Fruit fly (Drosophila melanogaster) whole organism, embryonic: Measurements from ENCODE around the gene CG15537.

Experiments
- B-H1 ChIP-seq: fragments of 200-800 bp; sonication (Bioruptor generic); IDR thresholded peaks from 3 replicates; pipeline ENCODE4 v1.3.6; 2022; ENCODE audit warnings: missing biosample characterization, missing genetic modification characterization
- Blimp-1 ChIP-seq: fragments of 200-800 bp; sonication (Bioruptor generic); optimal IDR thresholded peaks from 3 replicates; lab custom pipeline; 2018; ENCODE audit warnings: missing biosample characterization, missing genetic modification characterization, mild to moderate bottlenecking, moderate library complexity, missing genetic modification reagents
- CG10431 ChIP-seq: fragments of 200-800 bp; sonication (Bioruptor generic); optimal IDR thresholded peaks from 3 replicates; lab custom pipeline; 2018; ENCODE audit warnings: missing biosample characterization, mild to moderate bottlenecking, missing genetic modification characterization
- CG10462 ChIP-seq: fragments of 200-800 bp; sonication (Bioruptor generic); optimal IDR thresholded peaks from 2 replicates; lab custom pipeline; 2016; ENCODE audit warnings: missing biosample characterization, missing genetic modification characterization
- CG11398 ChIP-seq: fragments of 200-800 bp; sonication (Bioruptor generic); optimal IDR thresholded peaks from 2 replicates; lab custom pipeline; 2016; ENCODE audit warnings: missing biosample characterization, missing genetic modification characterization
- CG11695 ChIP-seq: fragments of 200-800 bp; sonication (Bioruptor generic); IDR thresholded peaks from 3 replicates; pipeline ENCODE4 v1.3.6; 2022; ENCODE audit warnings: missing biosample characterization, missing genetic modification characterization
- CG11696 ChIP-seq: fragments of 200-800 bp; sonication (Bioruptor generic); IDR thresholded peaks from 2 replicates; pipeline ENCODE4 v1.3.6; 2022; ENCODE audit warnings: missing biosample characterization, missing genetic modification characterization
- CG12659 ChIP-seq: fragments of 200-800 bp; sonication (Bioruptor generic); optimal IDR thresholded peaks from 3 replicates; lab custom pipeline; 2017; ENCODE audit warnings: mild to moderate bottlenecking, missing biosample characterization, missing genetic modification reagents, missing genetic modification characterization
- CG12769 ChIP-seq: fragments of 200-800 bp; sonication (Bioruptor generic); optimal IDR thresholded peaks from 2 replicates; lab custom pipeline; 2019; ENCODE audit warnings: missing biosample characterization, mild to moderate bottlenecking, missing genetic modification characterization, moderate library complexity
- CG14965 ChIP-seq: fragments of 200-800 bp; sonication (Bioruptor generic); optimal IDR thresholded peaks from 2 replicates; lab custom pipeline; 2016; ENCODE audit warnings: missing biosample characterization, missing genetic modification characterization, borderline replicate concordance
- CG17328 ChIP-seq: fragments of 200-800 bp; sonication (Bioruptor generic); IDR thresholded peaks from 2 replicates; pipeline ENCODE4 v1.3.6; 2022; ENCODE audit warnings: missing biosample characterization, missing genetic modification characterization
- CG18476 ChIP-seq: fragments of 200-800 bp; sonication (Bioruptor generic); optimal IDR thresholded peaks from 2 replicates; lab custom pipeline; 2016; ENCODE audit warnings: missing biosample characterization, mild to moderate bottlenecking, missing genetic modification characterization
- CG31224 ChIP-seq: fragments of 200-800 bp; sonication (Bioruptor generic); IDR thresholded peaks from 2 replicates; pipeline ENCODE4 v1.3.6; 2022; ENCODE audit warnings: missing biosample characterization, missing genetic modification characterization
- CG31441 ChIP-seq: fragments of 200-800 bp; sonication (Bioruptor generic); IDR thresholded peaks from 2 replicates; pipeline ENCODE4 v1.3.6; 2022; ENCODE audit warnings: missing biosample characterization, missing genetic modification characterization
- CG32532 ChIP-seq: fragments of 200-800 bp; sonication (Bioruptor generic); IDR thresholded peaks from 2 replicates; pipeline ENCODE4 v1.3.6; 2022; ENCODE audit warnings: missing biosample characterization, missing genetic modification characterization
- CG3726 ChIP-seq: fragments of 200-800 bp; sonication (Bioruptor generic); IDR thresholded peaks from 3 replicates; pipeline ENCODE4, ENCODE4 v1.3.6; 2022; ENCODE audit warnings: missing biosample characterization, missing genetic modification characterization
- CG4328 ChIP-seq: fragments of 200-800 bp; sonication (Bioruptor generic); optimal IDR thresholded peaks from 3 replicates; lab custom pipeline; 2017; ENCODE audit warnings: missing biosample characterization, missing genetic modification reagents, missing genetic modification characterization
- CG4707 ChIP-seq: fragments of 200-800 bp; sonication (Bioruptor generic); optimal IDR thresholded peaks from 2 replicates; lab custom pipeline; 2018; ENCODE audit warnings: missing biosample characterization, mild to moderate bottlenecking, missing genetic modification characterization, moderate library complexity
- CG6683 ChIP-seq: fragments of 200-800 bp; sonication (Bioruptor generic); optimal IDR thresholded peaks from 2 replicates; lab custom pipeline; 2017; ENCODE audit warnings: missing biosample characterization, mild to moderate bottlenecking, missing genetic modification characterization, missing genetic modification reagents
- CG8089 ChIP-seq: fragments of 200-800 bp; sonication (Bioruptor generic); optimal IDR thresholded peaks from 3 replicates; lab custom pipeline; 2016; ENCODE audit warnings: missing biosample characterization, missing genetic modification characterization
- CG8944 ChIP-seq: fragments of 200-800 bp; sonication (Bioruptor generic); optimal IDR thresholded peaks from 3 replicates; lab custom pipeline; 2016; ENCODE audit warnings: missing biosample characterization, missing genetic modification characterization
- CHES-1-like ChIP-seq: fragments of 200-800 bp; sonication (Bioruptor generic); optimal IDR thresholded peaks from 2 replicates; lab custom pipeline; 2016; ENCODE audit warnings: missing biosample characterization, missing genetic modification characterization
- CoRest ChIP-seq: fragments of 200-800 bp; sonication (Bioruptor generic); optimal IDR thresholded peaks from 3 replicates; lab custom pipeline; 2018; ENCODE audit warnings: missing biosample characterization, mild to moderate bottlenecking, missing genetic modification characterization, moderate library complexity
- Dip3 ChIP-seq: fragments of 200-800 bp; sonication (Bioruptor generic); optimal IDR thresholded peaks from 3 replicates; lab custom pipeline; 2016; ENCODE audit warnings: missing biosample characterization, missing genetic modification characterization
- Dref ChIP-seq: fragments of 200-800 bp; sonication (Bioruptor generic); IDR thresholded peaks from 2 replicates; pipeline ENCODE4 v1.3.6; 2022; ENCODE audit warnings: missing biosample characterization, missing genetic modification characterization
- E2f1 ChIP-seq: fragments of 200-800 bp; sonication (Bioruptor generic); IDR thresholded peaks from 2 replicates; pipeline ENCODE4 v1.3.6; 2022; ENCODE audit warnings: missing biosample characterization, missing genetic modification characterization
- Fer3 ChIP-seq: fragments of 200-800 bp; sonication (Bioruptor generic); optimal IDR thresholded peaks from 2 replicates; lab custom pipeline; 2018; ENCODE audit warnings: missing biosample characterization, mild to moderate bottlenecking, missing genetic modification characterization, moderate library complexity
- HHEX ChIP-seq: fragments of 200-800 bp; sonication (Bioruptor generic); optimal IDR thresholded peaks from 3 replicates; lab custom pipeline; 2017; ENCODE audit warnings: missing biosample characterization, mild to moderate bottlenecking, missing genetic modification characterization, missing genetic modification reagents
- HLH3B ChIP-seq: fragments of 200-800 bp; sonication (Bioruptor generic); IDR thresholded peaks from 2 replicates; pipeline ENCODE4 v1.3.6; 2022; ENCODE audit warnings: missing biosample characterization, missing genetic modification characterization
- Hr51 ChIP-seq, 2 experiments: fragments of 200-800 bp; sonication (Bioruptor generic); optimal IDR thresholded peaks; 2 replicates in 1 of 2; 3 replicates in 1 of 2; lab custom pipeline; 2016 to 2018; ENCODE audit warnings: missing biosample characterization in 2 of 2, missing genetic modification characterization in 2 of 2, mild to moderate bottlenecking in 1 of 2, moderate library complexity in 1 of 2
- Optix ChIP-seq: fragments of 200-800 bp; sonication (Bioruptor generic); IDR thresholded peaks from 3 replicates; pipeline ENCODE4 v1.3.6; 2022; ENCODE audit warnings: missing biosample characterization, missing genetic modification characterization
- Tbp ChIP-seq: fragments of >200 bp; optimal IDR thresholded peaks from 2 replicates; lab custom pipeline; 2018; ENCODE audit warnings: missing biosample characterization, missing genetic modification characterization
- Xrp1 ChIP-seq: fragments of 200-800 bp; sonication (Bioruptor generic); IDR thresholded peaks from 2 replicates; pipeline ENCODE4 v1.3.6; 2022; ENCODE audit warnings: missing biosample characterization, missing genetic modification characterization
- amos ChIP-seq: fragments of 200-800 bp; sonication (Bioruptor generic); IDR thresholded peaks from 2 replicates; pipeline ENCODE4 v1.3.6; 2022; ENCODE audit warnings: missing biosample characterization, missing genetic modification characterization; ENCODE audit not compliant: partially characterized antibody
- ase ChIP-seq: fragments of 200-800 bp; sonication (Bioruptor generic); IDR thresholded peaks from 3 replicates; pipeline ENCODE4 v1.3.6; 2022; ENCODE audit warnings: missing biosample characterization, missing genetic modification characterization
- chif ChIP-seq, 2 experiments: fragments of 200-800 bp; sonication (Bioruptor generic); optimal IDR thresholded peaks; 3 replicates each; lab custom pipeline; 2016; ENCODE audit warnings: missing biosample characterization in 2 of 2, missing genetic modification characterization in 2 of 2
- crol ChIP-seq: fragments of 200-800 bp; sonication (Bioruptor generic); IDR thresholded peaks from 2 replicates; pipeline ENCODE4 v1.3.6; 2022; ENCODE audit warnings: missing biosample characterization, missing genetic modification characterization
- eve ChIP-seq, 2 experiments: fragments of >200 bp; optimal IDR thresholded peaks; 2 replicates each; lab custom pipeline; 2017; ENCODE audit warnings: missing biosample characterization in 2 of 2, missing genetic modification characterization in 2 of 2
- gcm ChIP-seq: fragments of 200-800 bp; sonication (Bioruptor generic); optimal IDR thresholded peaks from 2 replicates; lab custom pipeline; 2019; ENCODE audit warnings: missing biosample characterization, mild to moderate bottlenecking, missing genetic modification characterization, moderate library complexity
- gcm2 ChIP-seq: fragments of 200-800 bp; sonication (Bioruptor generic); optimal IDR thresholded peaks from 2 replicates; lab custom pipeline; 2016; ENCODE audit warnings: missing biosample characterization, missing genetic modification characterization
- gfzf ChIP-seq: fragments of 200-800 bp; sonication (Bioruptor generic); optimal IDR thresholded peaks from 2 replicates; lab custom pipeline; 2016; ENCODE audit warnings: missing biosample characterization, mild to moderate bottlenecking, missing genetic modification characterization, moderate library complexity
- h ChIP-seq: fragments of >200 bp; optimal IDR thresholded peaks from 2 replicates; lab custom pipeline; 2017
- her ChIP-seq: fragments of 200-800 bp; sonication (Bioruptor generic); optimal IDR thresholded peaks from 2 replicates; lab custom pipeline; 2016; ENCODE audit warnings: missing biosample characterization, missing genetic modification characterization
- hth ChIP-seq: fragments of >200 bp; optimal IDR thresholded peaks from 2 replicates; lab custom pipeline; 2017; ENCODE audit warnings: inconsistent platforms
- lmd ChIP-seq: fragments of 200-800 bp; sonication (Bioruptor generic); IDR thresholded peaks from 2 replicates; pipeline ENCODE4 v1.3.6; 2022; ENCODE audit warnings: missing biosample characterization, missing genetic modification characterization
- odd ChIP-seq: fragments of 200-800 bp; sonication (Bioruptor generic); optimal IDR thresholded peaks from 2 replicates; lab custom pipeline; 2017; ENCODE audit warnings: missing biosample characterization, mild to moderate bottlenecking, missing genetic modification characterization
- tgo ChIP-seq: fragments of 200-800 bp; sonication (Bioruptor generic); IDR thresholded peaks from 3 replicates; pipeline ENCODE4 v1.3.6; 2022; ENCODE audit warnings: missing biosample characterization, missing genetic modification characterization
- tio ChIP-seq: fragments of 200-800 bp; sonication (Bioruptor generic); optimal IDR thresholded peaks from 2 replicates; lab custom pipeline; 2017; ENCODE audit warnings: missing biosample characterization, missing genetic modification characterization, inconsistent platforms
- twi ChIP-seq: fragments of 200-800 bp; optimal IDR thresholded peaks from 2 replicates; lab custom pipeline; 2019; ENCODE audit warnings: missing biosample characterization, mild to moderate bottlenecking, missing genetic modification characterization, moderate library complexity
- vfl ChIP-seq: fragments of 200-800 bp; sonication (Bioruptor generic); optimal IDR thresholded peaks from 2 replicates; lab custom pipeline; 2016; ENCODE audit warnings: missing biosample characterization, missing genetic modification characterization
- zfh1 ChIP-seq: fragments of 200-800 bp; sonication (Bioruptor generic); IDR thresholded peaks from 3 replicates; pipeline ENCODE4 v1.3.6; 2022; ENCODE audit warnings: missing biosample characterization, missing genetic modification characterization

CG15537 gene

DNA sequence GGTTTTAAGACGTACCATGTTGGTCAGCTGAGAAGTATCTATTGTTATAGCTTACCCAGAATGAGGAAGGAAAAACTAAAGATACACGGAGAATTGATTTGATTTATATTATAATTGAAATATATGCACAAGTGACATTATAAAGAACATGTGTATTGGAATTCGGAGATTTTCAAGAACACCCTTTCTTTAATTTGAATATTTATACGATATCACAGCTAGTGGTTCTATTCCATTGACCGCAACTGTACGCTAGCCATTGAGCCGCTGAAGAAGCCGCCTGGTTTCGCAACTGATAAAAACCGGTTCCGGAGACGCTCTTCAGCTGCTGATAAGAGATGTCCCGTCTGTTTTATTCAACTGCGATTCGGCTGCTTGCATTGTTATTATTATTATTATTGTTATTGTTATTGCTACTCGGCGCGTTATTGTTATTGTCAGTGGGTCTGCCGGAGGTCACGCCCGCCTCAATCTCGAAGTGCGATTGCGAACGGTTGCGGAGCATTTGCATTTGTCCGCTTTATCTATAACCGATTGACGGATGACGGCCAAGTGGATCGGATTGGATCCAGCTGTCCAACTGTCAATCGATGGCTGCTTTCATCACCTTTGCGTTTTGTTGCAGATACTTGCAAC lies 18.3 kb upstream of the CG15537 start (continued):
- TF ChIP-seq gcm2 (GFP tag; lab: Kevin White, UChicago) (no peak), Xrp1 (GFP tag; lab: Robert Waterston, UW) (peak; percentile 39; the same call in 1 of the 2 replicates), CG12659 (GFP tag; lab: Kevin White, UChicago) (peak; percentile 19), hth (lab: Kevin White, UChicago) (no peak), Blimp-1 (peak; percentile 10), CG8944 (GFP tag; lab: Kevin White, UChicago) (no peak), CG4707 (GFP tag; lab: Kevin White, UChicago) (no peak), CG6683 (GFP tag; lab: Kevin White, UChicago) (no peak), Optix (GFP tag; lab: Robert Waterston, UW) (no peak), Dip3 (GFP tag; lab: Kevin White, UChicago) (no peak), CoRest (peak; percentile 41), CG11398 (no peak), CG17328 (GFP tag; lab: Robert Waterston, UW) (0 out of 2 replicates have a peak, but pooled peaks have one; percentile 32), tio (GFP tag; lab: Kevin White, UChicago) (no peak), CG4328 (GFP tag; lab: Kevin White, UChicago) (peak; percentile 6), CG10462 (GFP tag; lab: Kevin White, UChicago) (no peak), CG11695 (GFP tag; lab: Robert Waterston, UW) (no peak), amos (GFP tag; lab: Robert Waterston, UW) (no peak), eve (GFP tag; optimal IDR thresholded peaks at IDR 0.05; lab: Kevin White, UChicago) (no peak), CG10431 (no peak), zfh1 (GFP tag; lab: Robert Waterston, UW) (no peak; the same call in 2 of the 3 replicates), CG8089 (no peak), CG18476 (GFP tag; lab: Kevin White, UChicago) (no peak), odd (GFP tag; lab: Kevin White, UChicago) (no peak), CG11696 (GFP tag; lab: Robert Waterston, UW) (peak; percentile 89), ase (no peak), CG31224 (GFP tag; lab: Robert Waterston, UW) (no peak), chif (GFP tag; optimal IDR thresholded peaks at IDR 0.05; lab: Kevin White, UChicago) (no peak), CG32532 (no peak), CG14965 (GFP tag; lab: Kevin White, UChicago) (no peak), E2f1 (GFP tag; lab: Robert Waterston, UW) (0 out of 2 replicates have a peak, but pooled peaks have one; percentile 30), Dref (no peak), lmd (GFP tag; lab: Robert Waterston, UW) (no peak), crol (GFP tag; lab: Robert Waterston, UW) (no peak), Fer3 (tag; lab: Kevin White, UChicago) (no peak), B-H1 (GFP tag; lab: Robert Waterston, UW) (peak; percentile 15; the same call in 1 of the 3 replicates), CG3726 (GFP tag; lab: Robert Waterston, UW) (no peak), HLH3B (GFP tag; lab: Robert Waterston, UW) (peak; percentile 41; the same call in 1 of the 2 replicates), vfl (no peak), gcm (GFP tag; lab: Kevin White, UChicago) (peak; percentile 15), CG12769 (no peak), CHES-1-like (GFP tag; lab: Kevin White, UChicago) (no peak), gfzf (GFP tag; lab: Kevin White, UChicago) (no peak), h (lab: Kevin White, UChicago) (no peak), tgo (GFP tag; lab: Robert Waterston, UW) (peak; percentile 24; the same call in 1 of the 3 replicates), Hr51 (GFP tag; optimal IDR thresholded peaks at IDR 0.05; lab: Kevin White, UChicago) (peak in 1 of 2 experiments; percentile 59), her (GFP tag; lab: Kevin White, UChicago) (no peak), twi (no peak), Tbp (no peak), CG31441 (GFP tag; lab: Robert Waterston, UW) (peak; percentile 56), HHEX (peak; percentile 15)
